Fruit fly (Drosophila melanogaster) whole organism, pupa: Measurements from ENCODE around the gene CG6938.

ENCODE experiments used
- CG10348 ChIP-seq: fragments of 200-800 bp; sonication (Bioruptor generic); IDR thresholded peaks from 2 replicates; pipeline ENCODE4 v1.3.6; 2022; ENCODE audit warnings: missing biosample characterization, missing genetic modification characterization
- CG12605 ChIP-seq: fragments of 200-800 bp; sonication (Bioruptor generic); IDR thresholded peaks from 2 replicates; pipeline ENCODE4 v1.3.6; 2022; ENCODE audit warnings: missing biosample characterization, missing genetic modification characterization
- CG13204 ChIP-seq: fragments of 200-800 bp; sonication (Bioruptor generic); optimal IDR thresholded peaks from 2 replicates; lab custom pipeline; 2018; ENCODE audit warnings: missing biosample characterization, mild to moderate bottlenecking, missing genetic modification characterization, moderate library complexity
- CG14655 ChIP-seq: fragments of 200-800 bp; sonication (Bioruptor generic); optimal IDR thresholded peaks from 3 replicates; lab custom pipeline; 2017; ENCODE audit warnings: mild to moderate bottlenecking, missing biosample characterization, missing genetic modification reagents, missing genetic modification characterization
- CG15710 ChIP-seq: fragments of 200-800 bp; sonication (Bioruptor generic); optimal IDR thresholded peaks from 2 replicates; lab custom pipeline; 2018; ENCODE audit warnings: missing biosample characterization, mild to moderate bottlenecking, missing genetic modification characterization, moderate library complexity
- CG17806 ChIP-seq: fragments of 200-800 bp; sonication (Bioruptor generic); optimal IDR thresholded peaks from 2 replicates; lab custom pipeline; 2018; ENCODE audit warnings: missing biosample characterization, mild to moderate bottlenecking, missing genetic modification characterization, moderate library complexity
- CG32121 ChIP-seq: fragments of 200-800 bp; sonication (Bioruptor generic); IDR thresholded peaks from 2 replicates; pipeline ENCODE4 v1.3.6; 2022; ENCODE audit warnings: missing biosample characterization, missing genetic modification characterization
- CG34367 ChIP-seq: fragments of 200-800 bp; sonication (Bioruptor generic); optimal IDR thresholded peaks from 2 replicates; lab custom pipeline; 2018; ENCODE audit warnings: missing biosample characterization, mild to moderate bottlenecking, missing genetic modification characterization
- CG4496 ChIP-seq: fragments of 200-800 bp; sonication (Bioruptor generic); IDR thresholded peaks from 3 replicates; pipeline ENCODE4 v1.3.6; 2022; ENCODE audit warnings: missing biosample characterization, missing genetic modification characterization
- CG8159 ChIP-seq: fragments of 200-800 bp; sonication (Bioruptor generic); optimal IDR thresholded peaks from 3 replicates; lab custom pipeline; 2018; ENCODE audit warnings: missing biosample characterization, mild to moderate bottlenecking, missing genetic modification characterization, moderate library complexity
- CG8301 ChIP-seq: fragments of 200-800 bp; sonication (Bioruptor generic); optimal IDR thresholded peaks from 2 replicates; lab custom pipeline; 2018; ENCODE audit warnings: missing biosample characterization, mild to moderate bottlenecking, missing genetic modification characterization
- CG9948 ChIP-seq: fragments of 200-800 bp; sonication (Bioruptor generic); optimal IDR thresholded peaks from 2 replicates; lab custom pipeline; 2018; ENCODE audit warnings: missing biosample characterization, mild to moderate bottlenecking, missing genetic modification characterization, moderate library complexity
- D1 ChIP-seq: fragments of 200-800 bp; sonication (Bioruptor generic); optimal IDR thresholded peaks from 2 replicates; lab custom pipeline; 2018; ENCODE audit warnings: missing biosample characterization, mild to moderate bottlenecking, missing genetic modification characterization, moderate library complexity
- EcR ChIP-seq: fragments of 200-800 bp; sonication (Bioruptor generic); optimal IDR thresholded peaks from 3 replicates; lab custom pipeline; 2019; ENCODE audit warnings: missing biosample characterization, missing genetic modification characterization, mild to moderate bottlenecking, moderate library complexity, missing genetic modification reagents
- Ets98B ChIP-seq: fragments of 200-800 bp; sonication (Bioruptor generic); IDR thresholded peaks from 2 replicates; pipeline ENCODE4 v1.3.6; 2022; ENCODE audit warnings: missing biosample characterization, missing genetic modification characterization
- Pif1A ChIP-seq: fragments of 200-800 bp; sonication (Bioruptor generic); optimal IDR thresholded peaks from 3 replicates; lab custom pipeline; 2016; ENCODE audit warnings: missing biosample characterization, missing genetic modification characterization
- Pif1B ChIP-seq: fragments of 200-800 bp; sonication (Bioruptor generic); optimal IDR thresholded peaks from 3 replicates; lab custom pipeline; 2016; ENCODE audit warnings: missing biosample characterization, missing genetic modification characterization
- Snoo ChIP-seq: fragments of 200-800 bp; sonication (Bioruptor generic); optimal IDR thresholded peaks from 3 replicates; lab custom pipeline; 2017; ENCODE audit warnings: missing biosample characterization, mild to moderate bottlenecking, missing genetic modification characterization, inconsistent platforms
- fd96Ca ChIP-seq: fragments of 200-800 bp; sonication (Bioruptor generic); IDR thresholded peaks from 3 replicates; pipeline ENCODE4 v1.3.6; 2022; ENCODE audit warnings: missing biosample characterization, missing genetic modification characterization
- gl ChIP-seq: fragments of 200-800 bp; sonication (Bioruptor generic); optimal IDR thresholded peaks from 2 replicates; lab custom pipeline; 2018; ENCODE audit warnings: missing biosample characterization, mild to moderate bottlenecking, missing genetic modification characterization
- rn ChIP-seq: fragments of 200-800 bp; sonication (Bioruptor generic); IDR thresholded peaks from 2 replicates; pipeline ENCODE4 v1.3.6; 2022; ENCODE audit warnings: missing biosample characterization, missing genetic modification characterization

The CG6938 gene

DNA sequence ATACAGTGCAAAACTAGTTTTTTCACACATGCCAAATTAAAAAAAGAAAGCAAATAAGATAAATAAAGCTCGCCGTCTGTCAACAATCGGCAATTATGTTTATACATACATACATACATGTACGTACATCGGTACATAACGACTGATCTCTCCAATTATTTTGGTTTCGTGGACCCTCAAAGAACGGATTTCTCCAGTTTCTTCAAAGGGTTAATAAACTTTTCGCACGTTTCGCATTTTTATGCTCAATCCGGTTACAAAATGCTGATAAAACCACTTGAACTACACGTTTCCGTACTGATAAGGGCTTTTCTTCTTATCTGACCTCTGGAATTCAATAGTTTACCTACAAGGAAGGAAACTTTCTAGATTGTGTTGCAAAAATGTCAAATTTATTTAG lies 18.8 kb downstream of the CG6938 start:
- TF ChIP-seq CG9948 (tag; lab: Kevin White, UChicago) (no peak), Pif1A (GFP tag; lab: Kevin White, UChicago) (no peak), CG14655 (GFP tag; lab: Kevin White, UChicago) (no peak), CG10348 (GFP tag; lab: Robert Waterston, UW) (no peak), gl (tag; lab: Kevin White, UChicago) (no peak), rn (GFP tag; lab: Robert Waterston, UW) (no peak), EcR (GFP tag; lab: Kevin White, UChicago) (peak; percentile 51), D1 (tag; lab: Kevin White, UChicago) (no peak)

DNA sequence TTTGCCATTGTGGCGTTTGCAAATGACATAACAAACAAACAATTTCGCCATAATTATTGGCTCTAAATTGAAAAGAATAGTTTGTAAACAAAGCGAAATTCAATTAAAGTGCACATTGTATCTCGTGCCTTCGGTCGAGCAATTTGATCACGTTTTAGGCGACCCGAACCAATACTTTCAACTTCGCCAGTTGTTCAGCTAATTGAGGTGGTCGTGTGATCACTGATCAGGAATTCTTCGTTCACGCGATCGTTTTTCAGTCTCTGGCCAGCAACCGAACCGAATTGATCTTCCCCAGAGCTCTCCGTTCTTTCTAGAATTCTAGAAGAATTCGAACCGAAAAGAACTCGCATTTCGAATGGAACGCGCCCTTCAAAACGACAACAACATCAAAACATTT lies 19.4 kb downstream of the CG6938 start:
- TF ChIP-seq CG32121 (GFP tag; lab: Robert Waterston, UW) (no peak), Pif1B (GFP tag; lab: Kevin White, UChicago) (no peak), CG8301 (tag; lab: Kevin White, UChicago) (no peak), Snoo (tag; lab: Kevin White, UChicago) (no peak), CG15710 (tag; lab: Kevin White, UChicago) (no peak), Ets98B (GFP tag; lab: Robert Waterston, UW) (no peak), EcR (GFP tag; lab: Kevin White, UChicago) (no peak), CG14655 (GFP tag; lab: Kevin White, UChicago) (no peak), CG13204 (no peak), fd96Ca (no peak), Pif1A (GFP tag; lab: Kevin White, UChicago) (no peak), CG34367 (tag; lab: Kevin White, UChicago) (no peak)

DNA sequence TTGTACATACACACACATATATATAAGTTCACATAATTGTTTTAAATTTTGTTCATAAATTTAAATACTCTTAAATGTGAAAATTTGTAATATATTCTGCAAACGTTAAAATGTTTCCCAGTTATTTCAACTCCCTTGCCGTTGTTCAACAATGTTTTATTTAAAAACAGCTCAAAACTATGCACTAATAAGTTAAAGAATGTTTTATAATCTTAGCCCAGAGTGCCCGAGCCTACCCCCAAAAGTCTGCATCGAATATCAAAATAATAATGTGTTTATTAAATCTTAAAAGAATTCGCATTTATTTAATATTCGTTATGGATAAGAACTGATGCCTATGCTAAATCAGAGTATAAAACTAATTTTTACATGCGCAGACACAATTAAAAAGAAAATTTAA lies 23.2 kb downstream of the CG6938 start:
- TF ChIP-seq Pif1A (GFP tag; lab: Kevin White, UChicago): no peak
- TF ChIP-seq Pif1B (GFP tag; lab: Kevin White, UChicago): no peak
- no peak for TF ChIP-seq fd96Ca
- no peak for TF ChIP-seq CG12605
- no peak for TF ChIP-seq CG17806
- no peak for TF ChIP-seq CG8301 (tag; lab: Kevin White, UChicago)
- TF ChIP-seq CG9948 (tag; lab: Kevin White, UChicago): no peak
- no peak for TF ChIP-seq CG4496 (GFP tag; lab: Robert Waterston, UW)
- TF ChIP-seq D1 (tag; lab: Kevin White, UChicago): peak; percentile 59
- TF ChIP-seq, all 21 proteins: peak for 1

DNA sequence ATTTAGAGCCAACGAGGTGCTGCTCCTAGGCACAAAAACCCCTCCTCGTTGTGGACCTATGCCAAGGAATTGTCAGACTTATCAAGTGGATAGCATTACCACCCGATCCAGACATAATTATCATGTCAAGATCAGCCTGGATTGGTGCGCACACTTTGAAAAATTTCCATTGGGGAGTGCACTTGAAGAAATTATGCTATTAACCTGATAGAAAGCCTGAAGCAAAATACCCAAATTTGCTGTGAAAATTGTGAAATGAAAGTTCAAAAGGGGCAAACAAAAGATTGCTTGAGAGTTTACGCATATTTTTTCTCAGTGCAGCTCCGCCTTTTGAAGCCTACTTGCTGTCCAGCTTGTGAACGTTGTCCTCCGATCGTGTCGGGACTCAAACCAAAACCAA lies 29.0 kb downstream of the CG6938 start:
- TF ChIP-seq CG9948 (tag; lab: Kevin White, UChicago): peak; percentile 38
- TF ChIP-seq fd96Ca: peak; percentile 16; the same call in 1 of the 3 replicates
- TF ChIP-seq Pif1B (GFP tag; lab: Kevin White, UChicago): peak; percentile 3
- TF ChIP-seq Ets98B (GFP tag; lab: Robert Waterston, UW): 0 out of 2 replicates have a peak, but pooled peaks have one; percentile 30
- peak; percentile 41 for TF ChIP-seq CG4496 (GFP tag; lab: Robert Waterston, UW)
- TF ChIP-seq CG10348 (GFP tag; lab: Robert Waterston, UW): no peak
- TF ChIP-seq CG8159 (tag; lab: Kevin White, UChicago): peak; percentile 54
- peak; percentile 41 for TF ChIP-seq CG15710 (tag; lab: Kevin White, UChicago)
- TF ChIP-seq CG17806: peak; percentile 54
- TF ChIP-seq CG8301 (tag; lab: Kevin White, UChicago): peak; percentile 26
- TF ChIP-seq CG14655 (GFP tag; lab: Kevin White, UChicago): no peak
- peak; percentile 5 for TF ChIP-seq D1 (tag; lab: Kevin White, UChicago)
- peak; percentile 6 for TF ChIP-seq CG34367 (tag; lab: Kevin White, UChicago)
- no peak for TF ChIP-seq CG13204
- TF ChIP-seq Pif1A (GFP tag; lab: Kevin White, UChicago): peak; percentile 33

DNA sequence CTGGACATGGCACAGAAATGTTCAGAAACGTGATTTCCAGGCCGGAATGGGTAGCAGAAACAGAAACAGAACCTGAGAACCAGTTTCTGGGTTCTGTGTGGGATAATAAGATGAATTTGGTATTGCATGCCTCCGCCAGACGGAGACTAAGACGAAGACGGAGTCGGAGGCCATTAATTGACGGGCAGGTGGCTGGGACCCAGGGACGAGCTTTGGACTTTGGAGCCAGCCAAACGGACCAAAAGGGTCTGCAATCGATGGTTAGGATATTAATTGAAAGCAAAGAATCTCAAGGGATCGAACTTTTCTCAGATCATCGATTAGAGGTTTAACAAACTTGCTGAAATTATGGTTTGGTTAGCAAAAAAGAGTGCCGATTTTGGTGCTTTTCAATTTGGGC lies 29.6 kb downstream of the CG6938 start:
- TF ChIP-seq CG15710 (tag; lab: Kevin White, UChicago): no peak
- TF ChIP-seq CG8301 (tag; lab: Kevin White, UChicago): no peak
- no peak for TF ChIP-seq Ets98B (GFP tag; lab: Robert Waterston, UW)
- no peak for TF ChIP-seq CG17806
- no peak for TF ChIP-seq CG13204
- TF ChIP-seq Pif1A (GFP tag; lab: Kevin White, UChicago): no peak
- TF ChIP-seq rn (GFP tag; lab: Robert Waterston, UW): no peak
- TF ChIP-seq EcR (GFP tag; lab: Kevin White, UChicago): peak; percentile 1
- no peak for TF ChIP-seq CG12605
- no peak for TF ChIP-seq fd96Ca
- no peak for TF ChIP-seq Pif1B (GFP tag; lab: Kevin White, UChicago)
- no peak for TF ChIP-seq CG10348 (GFP tag; lab: Robert Waterston, UW)
- TF ChIP-seq CG8159 (tag; lab: Kevin White, UChicago): no peak
- peak; percentile 5 for TF ChIP-seq Snoo (tag; lab: Kevin White, UChicago)
- TF ChIP-seq gl (tag; lab: Kevin White, UChicago): peak; percentile 59
- no peak for TF ChIP-seq CG9948 (tag; lab: Kevin White, UChicago)
- no peak for TF ChIP-seq CG34367 (tag; lab: Kevin White, UChicago)
- no peak for TF ChIP-seq CG14655 (GFP tag; lab: Kevin White, UChicago)
- TF ChIP-seq D1 (tag; lab: Kevin White, UChicago): no peak
- TF ChIP-seq CG32121 (GFP tag; lab: Robert Waterston, UW): no peak
- TF ChIP-seq, all 21 proteins: peak for 3

DNA sequence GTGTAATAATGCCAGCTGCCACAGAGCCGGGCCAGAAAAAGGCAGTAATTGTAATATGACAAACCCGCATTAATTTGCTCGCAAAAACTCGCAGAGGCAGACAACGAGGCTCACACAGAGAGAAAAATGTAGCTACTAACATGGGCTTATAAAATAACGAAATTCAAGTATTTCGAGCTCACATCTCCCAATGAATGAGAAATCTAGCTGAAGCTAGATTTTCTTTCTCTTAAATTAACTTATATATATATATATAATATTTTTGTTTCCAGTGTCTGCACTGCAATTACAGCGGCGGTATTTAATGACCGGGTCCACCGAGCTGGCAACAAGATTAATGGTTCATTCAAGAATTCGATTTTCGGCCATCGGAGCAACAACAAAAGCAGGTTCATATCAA lies 31.5 kb downstream of the CG6938 start:
- TF ChIP-seq Snoo (tag; lab: Kevin White, UChicago) (peak; percentile 71), CG8159 (tag; lab: Kevin White, UChicago) (peak; percentile 20), Ets98B (GFP tag; lab: Robert Waterston, UW) (peak; percentile 72), CG14655 (GFP tag; lab: Kevin White, UChicago) (peak; percentile 34), CG4496 (GFP tag; lab: Robert Waterston, UW) (peak; percentile 78), CG9948 (tag; lab: Kevin White, UChicago) (no peak), rn (GFP tag; lab: Robert Waterston, UW) (peak; percentile 46; the same call in 1 of the 2 replicates), CG32121 (GFP tag; lab: Robert Waterston, UW) (peak; percentile 63; the same call in 1 of the 2 replicates), Pif1A (GFP tag; lab: Kevin White, UChicago) (peak; percentile 16), fd96Ca (0 out of 3 replicates have a peak, but pooled peaks have one; percentile 25), CG13204 (no peak), CG34367 (tag; lab: Kevin White, UChicago) (no peak), EcR (GFP tag; lab: Kevin White, UChicago) (no peak), CG17806 (peak; percentile 21), Pif1B (GFP tag; lab: Kevin White, UChicago) (peak; percentile 3)
